Worm (Caenorhabditis elegans) whole organism, late embryonic: ENCODE measurements around the gene ttx-1.

Experiments
- C08G9.2 ChIP-seq: sonication (generic microtip); optimal IDR thresholded peaks from 2 replicates; lab custom pipeline; 2016; ENCODE audit warnings: mild to moderate bottlenecking, missing genetic modification characterization, moderate library complexity, missing compliant biosample characterization
- C38D4.7 ChIP-seq: fragments of 200-800 bp; sonication (Bioruptor generic); optimal IDR thresholded peaks from 2 replicates; lab custom pipeline; 2018; ENCODE audit warnings: mild to moderate bottlenecking, missing genetic modification characterization, moderate library complexity, missing compliant biosample characterization
- F13H6.1 ChIP-seq: sonication (generic microtip); optimal IDR thresholded peaks from 2 replicates; lab custom pipeline; 2016; ENCODE audit warnings: missing genetic modification characterization, missing compliant biosample characterization
- K02D7.2 ChIP-seq: sonication (generic microtip); optimal IDR thresholded peaks from 2 replicates; lab custom pipeline; 2017; ENCODE audit warnings: mild to moderate bottlenecking, missing genetic modification characterization, missing compliant biosample characterization
- T23F11.4 ChIP-seq: fragments of 200-800 bp; sonication (Bioruptor generic); optimal IDR thresholded peaks from 2 replicates; lab custom pipeline; 2018; ENCODE audit warnings: mild to moderate bottlenecking, missing genetic modification characterization, missing compliant biosample characterization
- Y22D7AL.16 ChIP-seq: sonication (generic microtip); optimal IDR thresholded peaks from 2 replicates; lab custom pipeline; 2016; ENCODE audit warnings: missing genetic modification characterization, missing compliant biosample characterization
- ceh-14 ChIP-seq: sonication (generic microtip); optimal IDR thresholded peaks from 2 replicates; lab custom pipeline; 2016; ENCODE audit warnings: missing genotype, missing genetic modification characterization, missing compliant biosample characterization
- ceh-18 ChIP-seq: sonication (generic microtip); optimal IDR thresholded peaks from 2 replicates; lab custom pipeline; 2016; ENCODE audit warnings: missing genetic modification characterization, missing compliant biosample characterization
- ceh-19 ChIP-seq: fragments of 200-800 bp; sonication (Bioruptor generic); optimal IDR thresholded peaks from 2 replicates; lab custom pipeline; 2018; ENCODE audit warnings: mild to moderate bottlenecking, missing genetic modification characterization, missing compliant biosample characterization
- ceh-2 ChIP-seq: sonication (generic microtip); optimal IDR thresholded peaks from 2 replicates; lab custom pipeline; 2016; ENCODE audit warnings: missing genotype, missing genetic modification characterization, missing compliant biosample characterization
- ceh-22 ChIP-seq: sonication (generic microtip); optimal IDR thresholded peaks from 2 replicates; lab custom pipeline; 2017; ENCODE audit warnings: missing biosample characterization, missing genetic modification characterization
- ceh-9 ChIP-seq: sonication (generic microtip); optimal IDR thresholded peaks from 2 replicates; lab custom pipeline; 2016; ENCODE audit warnings: mild to moderate bottlenecking, missing genetic modification characterization, inconsistent platforms, missing compliant biosample characterization
- che-1 ChIP-seq: sonication (generic microtip); optimal IDR thresholded peaks from 2 replicates; lab custom pipeline; 2016; ENCODE audit warnings: mild to moderate bottlenecking, missing genetic modification characterization, missing compliant biosample characterization
- dve-1 ChIP-seq: sonication (generic microtip); optimal IDR thresholded peaks from 2 replicates; lab custom pipeline; 2017; ENCODE audit warnings: antibody characterized with exemption, mild to moderate bottlenecking, missing genetic modification characterization, missing compliant biosample characterization
- elt-2 ChIP-seq: sonication (generic microtip); optimal IDR thresholded peaks from 2 replicates; lab custom pipeline; 2016; ENCODE audit warnings: missing genetic modification reagents, missing genetic modification characterization, missing compliant biosample characterization
- elt-4 ChIP-seq: sonication (generic microtip); optimal IDR thresholded peaks from 2 replicates; lab custom pipeline; 2016; ENCODE audit warnings: missing genetic modification characterization, missing compliant biosample characterization
- ets-4 ChIP-seq: sonication (generic microtip); optimal IDR thresholded peaks from 2 replicates; lab custom pipeline; 2016; ENCODE audit warnings: missing genetic modification characterization, missing compliant biosample characterization
- fkh-10 ChIP-seq: fragments of 150-350 bp; optimal IDR thresholded peaks from 2 replicates; lab custom pipeline; 2014; ENCODE audit warnings: missing biosample characterization, missing genetic modification reagents, missing genetic modification characterization
- gmeb-2 ChIP-seq: sonication (generic microtip); optimal IDR thresholded peaks from 2 replicates; lab custom pipeline; 2016; ENCODE audit warnings: missing genetic modification characterization, inconsistent platforms, missing compliant biosample characterization
- hlh-8 ChIP-seq: sonication (generic microtip); optimal IDR thresholded peaks from 2 replicates; lab custom pipeline; 2016; ENCODE audit warnings: missing genotype, missing genetic modification characterization, missing compliant biosample characterization
- lin-11 ChIP-seq: fragments of 200-800 bp; sonication (Bioruptor generic); optimal IDR thresholded peaks from 2 replicates; lab custom pipeline; 2018; ENCODE audit warnings: mild to moderate bottlenecking, missing genetic modification characterization, missing compliant biosample characterization
- madf-2 ChIP-seq: sonication (generic microtip); optimal IDR thresholded peaks from 2 replicates; lab custom pipeline; 2017; ENCODE audit warnings: missing genetic modification characterization, missing compliant biosample characterization
- mec-3 ChIP-seq: sonication (generic microtip); optimal IDR thresholded peaks from 2 replicates; lab custom pipeline; 2016; ENCODE audit warnings: borderline replicate concordance, missing genetic modification characterization, missing compliant biosample characterization
- nfya-1 ChIP-seq: sonication (generic microtip); optimal IDR thresholded peaks from 2 replicates; lab custom pipeline; 2017; ENCODE audit warnings: missing genetic modification characterization, mild to moderate bottlenecking, missing compliant biosample characterization, antibody characterized with exemption, moderate library complexity
- nhr-11 ChIP-seq: fragments of 150-350 bp; optimal IDR thresholded peaks from 2 replicates; lab custom pipeline; 2014; ENCODE audit warnings: missing biosample characterization, missing genetic modification characterization
- npax-4 ChIP-seq: sonication (generic microtip); optimal IDR thresholded peaks from 2 replicates; lab custom pipeline; 2016; ENCODE audit warnings: missing genetic modification characterization, missing compliant biosample characterization
- pag-3 ChIP-seq: sonication (generic microtip); optimal IDR thresholded peaks from 2 replicates; lab custom pipeline; 2016; ENCODE audit warnings: missing compliant biosample characterization, missing genetic modification characterization, borderline replicate concordance
- pax-1 ChIP-seq: fragments of 150-350 bp; optimal IDR thresholded peaks from 2 replicates; lab custom pipeline; 2014; ENCODE audit warnings: missing biosample characterization, missing genetic modification characterization
- pha-2 ChIP-seq: sonication (generic microtip); optimal IDR thresholded peaks from 2 replicates; lab custom pipeline; 2017; ENCODE audit warnings: mild to moderate bottlenecking, missing genetic modification characterization, missing compliant biosample characterization
- ref-2 ChIP-seq: sonication (generic microtip); optimal IDR thresholded peaks from 2 replicates; lab custom pipeline; 2016; ENCODE audit warnings: missing genetic modification characterization, missing compliant biosample characterization
- rnt-1 ChIP-seq: sonication (generic microtip); optimal IDR thresholded peaks from 2 replicates; lab custom pipeline; 2016; ENCODE audit warnings: missing genetic modification characterization, missing compliant biosample characterization
- sdc-2 ChIP-seq: sonication (generic microtip); optimal IDR thresholded peaks from 2 replicates; lab custom pipeline; 2016; ENCODE audit warnings: missing genotype, missing genetic modification characterization, missing compliant biosample characterization
- unc-42 ChIP-seq: sonication (generic microtip); optimal IDR thresholded peaks from 2 replicates; lab custom pipeline; 2016; ENCODE audit warnings: missing genotype, missing genetic modification characterization, missing compliant biosample characterization
- ztf-16 ChIP-seq: sonication (generic microtip); optimal IDR thresholded peaks from 2 replicates; lab custom pipeline; 2017; ENCODE audit warnings: missing genetic modification characterization, missing compliant biosample characterization

Gene ttx-1

DNA sequence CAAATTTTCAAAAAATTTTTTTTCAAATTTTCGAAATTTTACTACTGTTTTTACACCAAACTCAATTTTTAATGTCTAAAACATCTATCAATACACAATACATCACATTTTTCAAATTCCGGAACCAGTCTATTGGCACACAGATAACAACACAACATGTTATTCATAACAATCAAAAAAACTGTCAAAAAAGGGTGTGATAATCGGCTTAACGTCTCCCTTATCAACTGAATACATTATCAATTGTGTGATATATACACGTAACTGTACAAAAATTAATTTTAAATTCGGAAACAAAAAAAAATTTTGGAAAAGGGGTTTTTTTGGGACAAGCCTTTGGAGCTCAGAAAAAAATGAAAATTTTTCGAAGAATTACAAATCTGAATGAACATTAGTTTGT lies 10.4 kb upstream of the ttx-1 start:
- peak; percentile 68 for TF ChIP-seq elt-2
- no peak for TF ChIP-seq mec-3

DNA sequence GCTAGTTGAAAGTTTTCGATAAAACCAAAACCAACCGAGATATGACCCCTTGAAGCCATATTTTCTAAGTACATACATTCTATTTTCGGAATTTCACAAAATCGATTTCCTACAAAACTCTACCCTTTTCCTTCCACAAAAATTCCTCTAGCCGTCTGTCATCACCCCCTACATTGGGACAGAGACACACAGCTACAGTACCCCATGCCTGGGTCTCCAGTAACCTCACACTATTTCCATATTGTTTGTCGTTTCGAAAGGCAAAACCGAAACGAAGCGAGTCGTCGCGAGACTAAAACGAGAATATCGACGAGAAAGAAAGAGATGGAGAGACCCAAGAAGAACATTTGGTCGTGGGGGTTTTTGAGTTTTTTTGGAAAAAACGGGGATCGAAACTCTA lies 4.4 kb upstream of the ttx-1 start:
- TF ChIP-seq nfya-1 (tag; lab: Kevin White, UChicago) (peak; percentile 17), elt-4 (no peak), ceh-14 (tag; lab: Kevin White, UChicago) (no peak), pax-1 (tag; lab: Kevin White, UChicago) (peak; percentile 81)

ce11 chrV:20067075-20067474 lies 3.1 kb upstream of the ttx-1 start:
- no peak for TF ChIP-seq F13H6.1 (tag; lab: Kevin White, UChicago)
- TF ChIP-seq ets-4 (tag; lab: Kevin White, UChicago) = no peak
- no peak for TF ChIP-seq pag-3 (tag; lab: Kevin White, UChicago)
- TF ChIP-seq ztf-16 (tag; lab: Kevin White, UChicago) = no peak
- no peak for TF ChIP-seq unc-42
- TF ChIP-seq ceh-18 (tag; lab: Kevin White, UChicago) = no peak
- TF ChIP-seq Y22D7AL.16 = no peak
- no peak for TF ChIP-seq ref-2
- TF ChIP-seq mec-3 = no peak
- TF ChIP-seq ceh-19 (GFP tag; lab: Kevin White, UChicago) = no peak

- TF ChIP-seq pha-2 (tag; lab: Kevin White, UChicago) (peak; percentile 81), dve-1 (tag; lab: Kevin White, UChicago) (no peak), pag-3 (tag; lab: Kevin White, UChicago) (no peak), ceh-18 (tag; lab: Kevin White, UChicago) (no peak), ceh-2 (tag; lab: Kevin White, UChicago) (no peak), nhr-11 (tag; lab: Kevin White, UChicago) (no peak), rnt-1 (tag; lab: Kevin White, UChicago) (no peak)
- TF ChIP-seq, all 69 proteins: peak for 1
These were observed 1.1 kb upstream of the ttx-1 start for ce11 chrV:20065096-20065495.

ce11 chrV:20061498-20061897 lies 2.5 kb downstream of the ttx-1 start:
- TF ChIP-seq che-1 (peak; percentile 6), elt-4 (no peak), ets-4 (tag; lab: Kevin White, UChicago) (no peak), K02D7.2 (no peak), pha-2 (tag; lab: Kevin White, UChicago) (peak; percentile 73), T23F11.4 (GFP tag; lab: Kevin White, UChicago) (peak; percentile 24), sdc-2 (tag; lab: Kevin White, UChicago) (no peak), nfya-1 (tag; lab: Kevin White, UChicago) (peak; percentile 43), unc-42 (no peak), C38D4.7 (GFP tag; lab: Kevin White, UChicago) (peak; percentile 3), gmeb-2 (tag; lab: Kevin White, UChicago) (peak; percentile 22), pax-1 (tag; lab: Kevin White, UChicago) (no peak), hlh-8 (tag; lab: Kevin White, UChicago) (no peak), ceh-19 (GFP tag; lab: Kevin White, UChicago) (no peak)
- TF ChIP-seq, all 69 proteins: peak for 6

DNA sequence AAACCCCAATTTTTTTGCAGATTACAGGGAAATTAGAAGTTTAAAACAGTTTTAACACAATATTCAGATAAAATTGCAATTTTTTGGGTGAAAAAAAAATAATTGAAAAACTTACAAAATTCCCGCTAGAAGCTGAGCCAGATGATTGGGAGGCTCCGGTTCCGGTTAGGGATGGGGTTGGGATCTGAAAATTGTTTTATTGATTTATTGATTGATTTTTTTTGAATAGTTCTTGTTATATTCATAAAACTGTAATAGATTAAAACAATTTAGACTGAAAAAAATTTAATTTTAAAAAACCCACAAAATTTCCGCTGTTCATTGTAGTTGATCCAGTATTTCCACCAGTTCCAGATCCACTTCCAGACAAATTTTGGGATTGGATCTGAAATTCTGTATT lies 4.6 kb downstream of the ttx-1 start:
- no peak for TF ChIP-seq ets-4 (tag; lab: Kevin White, UChicago)
- no peak for TF ChIP-seq gmeb-2 (tag; lab: Kevin White, UChicago)
- no peak for TF ChIP-seq ceh-22 (tag; lab: Kevin White, UChicago)
- no peak for TF ChIP-seq nfya-1 (tag; lab: Kevin White, UChicago)
- no peak for TF ChIP-seq ceh-9
- TF ChIP-seq che-1 = no peak
- no peak for TF ChIP-seq madf-2 (tag; lab: Kevin White, UChicago)
- no peak for TF ChIP-seq unc-42
- no peak for TF ChIP-seq npax-4 (tag; lab: Kevin White, UChicago)
- TF ChIP-seq fkh-10 (GFP tag; lab: Kevin White, UChicago) = no peak
- no peak for TF ChIP-seq dve-1 (tag; lab: Kevin White, UChicago)
- no peak for TF ChIP-seq lin-11 (tag; lab: Kevin White, UChicago)
- TF ChIP-seq C08G9.2 = no peak
